Worm (Caenorhabditis elegans) whole organism, L2 larva: ENCODE results near the gene srp-8.

Experiments
- C34F6.9 ChIP-seq: fragments of 150-350 bp; optimal IDR thresholded peaks from 2 replicates; lab custom pipeline; 2014; ENCODE audit warnings: missing biosample characterization, missing genetic modification characterization
- R02D3.7 ChIP-seq: fragments of 150-350 bp; optimal IDR thresholded peaks from 2 replicates; lab custom pipeline; 2014; ENCODE audit warnings: missing biosample characterization, missing genetic modification characterization
- ZK546.5 ChIP-seq: sonication (generic microtip); optimal IDR thresholded peaks from 2 replicates; lab custom pipeline; 2017; ENCODE audit warnings: missing biosample characterization, missing genetic modification characterization
- alr-1 ChIP-seq: fragments of 150-350 bp; optimal IDR thresholded peaks from 2 replicates; lab custom pipeline; 2014; ENCODE audit warnings: missing biosample characterization, missing genetic modification characterization
- ceh-16 ChIP-seq: fragments of 150-350 bp; optimal IDR thresholded peaks from 2 replicates; lab custom pipeline; 2014; ENCODE audit warnings: missing biosample characterization, missing genetic modification characterization
- crh-2 ChIP-seq: sonication (generic microtip); optimal IDR thresholded peaks from 2 replicates; lab custom pipeline; 2017; ENCODE audit warnings: missing biosample characterization, missing genetic modification characterization
- dmd-4 ChIP-seq: sonication (generic microtip); optimal IDR thresholded peaks from 2 replicates; lab custom pipeline; 2017; ENCODE audit warnings: missing biosample characterization, missing genetic modification characterization
- egl-27 ChIP-seq: sonication (generic microtip); optimal IDR thresholded peaks from 3 replicates; lab custom pipeline; 2017; ENCODE audit warnings: missing biosample characterization, missing genetic modification reagents, missing genetic modification characterization
- elt-1 ChIP-seq: fragments of 150-350 bp; optimal IDR thresholded peaks from 2 replicates; lab custom pipeline; 2014; ENCODE audit warnings: missing biosample characterization, missing genetic modification characterization
- elt-3 ChIP-seq: sonication (generic microtip); optimal IDR thresholded peaks from 2 replicates; lab custom pipeline; 2017; ENCODE audit warnings: missing biosample characterization, missing genetic modification characterization
- fos-1 ChIP-seq: fragments of 150-350 bp; optimal IDR thresholded peaks from 2 replicates; lab custom pipeline; 2014; ENCODE audit warnings: missing biosample characterization, missing genetic modification characterization
- gmeb-1 ChIP-seq: fragments of 150-350 bp; optimal IDR thresholded peaks from 2 replicates; lab custom pipeline; 2014; ENCODE audit warnings: missing biosample characterization, missing genetic modification characterization
- lin-11 ChIP-seq: fragments of 150-350 bp; sonication (generic microtip); optimal IDR thresholded peaks from 2 replicates; lab custom pipeline; 2014; ENCODE audit warnings: missing biosample characterization, missing genetic modification characterization, inconsistent platforms, mixed read lengths
- lin-13 ChIP-seq: fragments of 150-350 bp; optimal IDR thresholded peaks from 2 replicates; lab custom pipeline; 2014; ENCODE audit warnings: missing biosample characterization, missing genetic modification reagents, missing genetic modification characterization
- lin-39 ChIP-seq: fragments of 150-350 bp; optimal IDR thresholded peaks from 2 replicates; lab custom pipeline; 2014; ENCODE audit warnings: missing biosample characterization, missing genetic modification reagents, missing genetic modification characterization
- lsy-2 ChIP-seq, 2 experiments: fragments of 150-350 bp in 1 of 2; sonication (generic microtip) in 1 of 2; optimal IDR thresholded peaks; 2 replicates each; lab custom pipeline; 2014 to 2017; ENCODE audit warnings: missing biosample characterization in 2 of 2, missing genetic modification characterization in 2 of 2
- mbf-1 ChIP-seq: sonication (generic microtip); optimal IDR thresholded peaks from 2 replicates; lab custom pipeline; 2017; ENCODE audit warnings: missing biosample characterization, missing genetic modification characterization
- mdl-1 ChIP-seq, 2 experiments: fragments of 150-350 bp in 1 of 2; sonication (generic microtip) in 1 of 2; optimal IDR thresholded peaks; 2 replicates each; lab custom pipeline; 2017; ENCODE audit warnings: missing biosample characterization in 2 of 2, missing genetic modification characterization in 2 of 2
- nhr-10 ChIP-seq: sonication (generic microtip); optimal IDR thresholded peaks from 2 replicates; lab custom pipeline; 2017; ENCODE audit warnings: missing biosample characterization, missing genetic modification characterization
- nhr-11 ChIP-seq: fragments of 150-350 bp; optimal IDR thresholded peaks from 2 replicates; lab custom pipeline; 2014; ENCODE audit warnings: missing biosample characterization, missing genetic modification characterization
- nhr-12 ChIP-seq: fragments of 150-350 bp; optimal IDR thresholded peaks from 2 replicates; lab custom pipeline; 2014; ENCODE audit warnings: missing biosample characterization, missing genetic modification characterization
- nhr-129 ChIP-seq: fragments of 150-350 bp; optimal IDR thresholded peaks from 2 replicates; lab custom pipeline; 2014; ENCODE audit warnings: missing biosample characterization, missing genetic modification characterization
- nhr-21 ChIP-seq: fragments of 150-350 bp; optimal IDR thresholded peaks from 2 replicates; lab custom pipeline; 2014; ENCODE audit warnings: missing biosample characterization, missing genetic modification characterization
- nhr-237 ChIP-seq: fragments of 150-350 bp; optimal IDR thresholded peaks from 2 replicates; lab custom pipeline; 2014; ENCODE audit warnings: missing biosample characterization, missing genetic modification characterization
- nhr-25 ChIP-seq: fragments of 150-350 bp; sonication (generic microtip); optimal IDR thresholded peaks from 3 replicates; lab custom pipeline; 2014; ENCODE audit warnings: missing biosample characterization, missing genetic modification characterization
- sem-4 ChIP-seq: fragments of 150-350 bp; optimal IDR thresholded peaks from 2 replicates; lab custom pipeline; 2014; ENCODE audit warnings: missing biosample characterization, missing genetic modification reagents, missing genetic modification characterization
- sma-3 ChIP-seq: sonication (generic microtip); optimal IDR thresholded peaks from 2 replicates; lab custom pipeline; 2016; ENCODE audit warnings: missing genetic modification reagents, missing genetic modification characterization, missing compliant biosample characterization
- sma-9 ChIP-seq, 2 experiments: fragments of 150-350 bp in 1 of 2; sonication (generic microtip) in 1 of 2; optimal IDR thresholded peaks; 2 replicates each; lab custom pipeline; 2014 to 2016; ENCODE audit warnings: missing genetic modification characterization in 2 of 2, mild to moderate bottlenecking in 1 of 2, missing biosample characterization in 1 of 2, missing compliant biosample characterization in 1 of 2, missing genetic modification reagents in 1 of 2, moderate library complexity in 1 of 2
- snpc-4 ChIP-seq: fragments of 150-350 bp; optimal IDR thresholded peaks from 2 replicates; lab custom pipeline; 2014; ENCODE audit warnings: missing biosample characterization, missing genetic modification characterization
- unc-55 ChIP-seq: fragments of 150-350 bp; sonication (generic microtip); optimal IDR thresholded peaks from 3 replicates; lab custom pipeline; 2014; ENCODE audit warnings: missing biosample characterization, missing genetic modification reagents, missing genetic modification characterization
- zag-1 ChIP-seq: fragments of 150-350 bp; optimal IDR thresholded peaks from 2 replicates; lab custom pipeline; 2014; ENCODE audit warnings: missing biosample characterization, missing genetic modification characterization
- ztf-1 ChIP-seq: fragments of 200-800 bp; sonication (Bioruptor generic); conservative IDR thresholded peaks from 2 replicates; pipeline ENCODE4 v1.3.6; 2022; ENCODE audit warnings: missing genetic modification characterization, missing compliant biosample characterization
- ztf-4 ChIP-seq: fragments of 150-350 bp; optimal IDR thresholded peaks from 2 replicates; lab custom pipeline; 2014; ENCODE audit warnings: missing biosample characterization, missing genetic modification characterization

srp-8 gene

ce11 chrV:8217118-8217517 is 33.6 kb downstream of the srp-8 start (continued):
- TF ChIP-seq nhr-25 (tag; lab: Kevin White, UChicago) (no peak), elt-1 (tag; lab: Kevin White, UChicago) (no peak), R02D3.7 (tag; lab: Kevin White, UChicago) (no peak), sma-9 (GFP tag; optimal IDR thresholded peaks at IDR 0.05; lab: Kevin White, UChicago) (peak; percentile 23), sma-9 (tag; optimal IDR thresholded peaks at IDR 0.05; lab: Kevin White, UChicago) (no peak), egl-27 (tag; lab: Kevin White, UChicago) (no peak), lsy-2 (tag; optimal IDR thresholded peaks at IDR 0.05; lab: Kevin White, UChicago) (no peak), nhr-10 (tag; lab: Kevin White, UChicago) (no peak), sma-3 (GFP tag; lab: Kevin White, UChicago) (no peak), fos-1 (tag; lab: Kevin White, UChicago) (peak; percentile 71)

ce11 chrV:8217661-8218265 is 34.3 kb downstream of the srp-8 start, which contains the start of gene K07C11.8:
TSS of gene K07C11.8 (minus strand) at chrV:8217884.
- TF ChIP-seq sma-9 (GFP tag; optimal IDR thresholded peaks at IDR 0.05; lab: Kevin White, UChicago) (no peak), sma-9 (tag; optimal IDR thresholded peaks at IDR 0.05; lab: Kevin White, UChicago) (no peak), unc-55 (GFP tag; lab: Kevin White, UChicago) (peak; percentile 39), alr-1 (tag; lab: Kevin White, UChicago) (no peak), fos-1 (tag; lab: Kevin White, UChicago) (peak; percentile 11)

ce11 chrV:8219550-8219949 is 36.1 kb downstream of the srp-8 start:
- TF ChIP-seq elt-3 (tag; lab: Kevin White, UChicago) = no peak
- no peak for TF ChIP-seq lin-11 (tag; lab: Kevin White, UChicago)
- TF ChIP-seq R02D3.7 (tag; lab: Kevin White, UChicago) = no peak
- TF ChIP-seq nhr-21 (tag; lab: Kevin White, UChicago) = no peak
- TF ChIP-seq sem-4 (tag; lab: Kevin White, UChicago) = no peak
- no peak for TF ChIP-seq dmd-4
- TF ChIP-seq nhr-129 = no peak
- TF ChIP-seq zag-1 (tag; lab: Kevin White, UChicago) = no peak
- no peak for TF ChIP-seq nhr-11 (tag; lab: Kevin White, UChicago)
- TF ChIP-seq ceh-16 (tag; lab: Kevin White, UChicago) = no peak
- TF ChIP-seq ZK546.5 (tag; lab: Kevin White, UChicago) = no peak
- no peak for TF ChIP-seq nhr-12 (tag; lab: Kevin White, UChicago)
- TF ChIP-seq elt-1 (tag; lab: Kevin White, UChicago) = no peak
- no peak for TF ChIP-seq ztf-1 (GFP tag; lab: Robert Waterston, UW)
- no peak for TF ChIP-seq fos-1 (tag; lab: Kevin White, UChicago)
- TF ChIP-seq nhr-237 = no peak
- no peak for TF ChIP-seq mbf-1 (tag; lab: Kevin White, UChicago)
- TF ChIP-seq ztf-4 (tag; lab: Kevin White, UChicago) = no peak
- no peak for TF ChIP-seq unc-55 (GFP tag; lab: Kevin White, UChicago)

- peak; percentile 34 for TF ChIP-seq unc-55 (GFP tag; lab: Kevin White, UChicago)
- peak; percentile 48 for TF ChIP-seq C34F6.9
- TF ChIP-seq nhr-129 = peak; percentile 44
- TF ChIP-seq lin-39 (tag; lab: Kevin White, UChicago) = no peak
- peak; percentile 88 for TF ChIP-seq crh-2 (tag; lab: Kevin White, UChicago)
- TF ChIP-seq snpc-4 = peak; percentile 11
- peak in 1 of 2 experiments; percentile 41 for TF ChIP-seq lsy-2 (tag; optimal IDR thresholded peaks at IDR 0.05; lab: Kevin White, UChicago)
- no peak for TF ChIP-seq elt-3 (tag; lab: Kevin White, UChicago)
- TF ChIP-seq zag-1 (tag; lab: Kevin White, UChicago) = no peak
- peak; percentile 53 for TF ChIP-seq gmeb-1 (tag; lab: Kevin White, UChicago)
- TF ChIP-seq, all 48 proteins: peak for 7
These were observed 37.6 kb downstream of the srp-8 start, which contains the start of the genes cogc-6 and air-1 for ce11 chrV:8221083-8221538. TSS of gene cogc-6 (minus strand) at chrV:8221316. TSS of gene air-1 (plus strand) at chrV:8221488.

ce11 chrV:8223417-8223816 is 39.9 kb downstream of the srp-8 start:
- TF ChIP-seq ZK546.5 (tag; lab: Kevin White, UChicago) = no peak
- TF ChIP-seq zag-1 (tag; lab: Kevin White, UChicago) = no peak
- no peak for TF ChIP-seq mdl-1 (tag; optimal IDR thresholded peaks at IDR 0.05; lab: Kevin White, UChicago)
- TF ChIP-seq lsy-2 (tag; optimal IDR thresholded peaks at IDR 0.05; lab: Kevin White, UChicago) = no peak
- TF ChIP-seq lin-13 = no peak
- no peak for TF ChIP-seq elt-3 (tag; lab: Kevin White, UChicago)
- TF ChIP-seq lin-39 (tag; lab: Kevin White, UChicago) = no peak
